Fruit fly (Drosophila melanogaster) whole organism, embryonic: ENCODE data around the gene sni.
A peak's percentile ranks its signal among the peaks of the same experiment; 100 is the strongest.

Source experiments
- Abd-B ChIP-seq: fragments of 200-800 bp; sonication (Bioruptor generic); optimal IDR thresholded peaks from 2 replicates; lab custom pipeline; 2018; ENCODE audit warnings: missing biosample characterization, mild to moderate bottlenecking, missing genetic modification characterization, moderate library complexity
- Awh ChIP-seq: fragments of 200-800 bp; sonication (Bioruptor generic); IDR thresholded peaks from 2 replicates; pipeline ENCODE4, ENCODE4 v1.3.6; 2022; ENCODE audit warnings: missing biosample characterization, missing genetic modification characterization
- CG10274 ChIP-seq: fragments of 200-800 bp; sonication (Bioruptor generic); optimal IDR thresholded peaks from 3 replicates; lab custom pipeline; 2017; ENCODE audit warnings: missing biosample characterization, mild to moderate bottlenecking, missing genetic modification characterization
- CG10543 ChIP-seq: fragments of 200-800 bp; sonication (Bioruptor generic); optimal IDR thresholded peaks from 3 replicates; lab custom pipeline; 2017; ENCODE audit warnings: missing biosample characterization, mild to moderate bottlenecking, missing genetic modification characterization, moderate library complexity
- CG11085 ChIP-seq: fragments of 200-800 bp; sonication (Bioruptor generic); IDR thresholded peaks from 2 replicates; pipeline ENCODE4 v1.3.6; 2022; ENCODE audit warnings: missing biosample characterization, missing genetic modification characterization
- CG11723 ChIP-seq: fragments of 200-800 bp; sonication (Bioruptor generic); optimal IDR thresholded peaks from 2 replicates; lab custom pipeline; 2017; ENCODE audit warnings: missing biosample characterization, mild to moderate bottlenecking, missing genetic modification characterization
- CG13775 ChIP-seq: fragments of 200-800 bp; sonication (Bioruptor generic); optimal IDR thresholded peaks from 3 replicates; lab custom pipeline; 2017; ENCODE audit warnings: missing biosample characterization, mild to moderate bottlenecking, missing genetic modification characterization
- CG14667 ChIP-seq: fragments of 200-800 bp; sonication (Bioruptor generic); IDR thresholded peaks from 2 replicates; pipeline ENCODE4 v1.3.6; 2022; ENCODE audit warnings: missing biosample characterization, missing genetic modification characterization
- CG17359 ChIP-seq: fragments of 200-800 bp; sonication (Bioruptor generic); optimal IDR thresholded peaks from 3 replicates; lab custom pipeline; 2018; ENCODE audit warnings: missing biosample characterization, mild to moderate bottlenecking, missing genetic modification characterization, moderate library complexity
- CG2678 ChIP-seq: fragments of 200-800 bp; sonication (Bioruptor generic); optimal IDR thresholded peaks from 3 replicates; lab custom pipeline; 2019; ENCODE audit warnings: missing biosample characterization, mild to moderate bottlenecking, missing genetic modification characterization, moderate library complexity
- CG31441 ChIP-seq: fragments of 200-800 bp; sonication (Bioruptor generic); IDR thresholded peaks from 2 replicates; pipeline ENCODE4 v1.3.6; 2022; ENCODE audit warnings: missing biosample characterization, missing genetic modification characterization
- CG33557 ChIP-seq: fragments of 200-800 bp; sonication (Bioruptor generic); optimal IDR thresholded peaks from 2 replicates; lab custom pipeline; 2019; ENCODE audit warnings: missing biosample characterization, mild to moderate bottlenecking, missing genetic modification characterization, moderate library complexity
- CG4617 ChIP-seq: fragments of 200-800 bp; sonication (Bioruptor generic); optimal IDR thresholded peaks from 3 replicates; lab custom pipeline; 2016; ENCODE audit warnings: missing biosample characterization, missing genetic modification characterization, borderline replicate concordance
- CG4820 ChIP-seq: fragments of 200-800 bp; sonication (Bioruptor generic); optimal IDR thresholded peaks from 3 replicates; lab custom pipeline; 2016; ENCODE audit warnings: missing biosample characterization, missing genetic modification characterization
- CG8281 ChIP-seq: fragments of 200-800 bp; sonication (Bioruptor generic); optimal IDR thresholded peaks from 2 replicates; lab custom pipeline; 2018; ENCODE audit warnings: missing biosample characterization, mild to moderate bottlenecking, missing genetic modification characterization, moderate library complexity
- CG8290 ChIP-seq, 3 experiments: fragments of 200-800 bp; sonication (Bioruptor generic); optimal IDR thresholded peaks; 2 replicates each; lab custom pipeline; 2016 to 2019; ENCODE audit warnings: missing biosample characterization in 3 of 3, missing genetic modification characterization in 3 of 3, mild to moderate bottlenecking in 2 of 3, moderate library complexity in 1 of 3
- CG9215 ChIP-seq: fragments of 200-800 bp; sonication (Bioruptor generic); IDR thresholded peaks from 2 replicates; pipeline ENCODE4 v1.3.6; 2022; ENCODE audit warnings: missing biosample characterization, missing genetic modification characterization
- CG9437 ChIP-seq: fragments of 200-800 bp; sonication (Bioruptor generic); optimal IDR thresholded peaks from 2 replicates; lab custom pipeline; 2018; ENCODE audit warnings: missing biosample characterization, mild to moderate bottlenecking, missing genetic modification characterization
- CG9727 ChIP-seq: fragments of 200-800 bp; sonication (Bioruptor generic); optimal IDR thresholded peaks from 3 replicates; lab custom pipeline; 2017; ENCODE audit warnings: missing biosample characterization, mild to moderate bottlenecking, missing genetic modification characterization
- Dfd ChIP-seq, 2 experiments: fragments of >200 bp; optimal IDR thresholded peaks; 2 replicates each; lab custom pipeline; 2017; ENCODE audit warnings: missing biosample characterization in 2 of 2, missing genetic modification characterization in 2 of 2
- Elba2 ChIP-seq: fragments of 200-800 bp; sonication (Bioruptor generic); optimal IDR thresholded peaks from 3 replicates; lab custom pipeline; 2016; ENCODE audit warnings: missing biosample characterization, missing genetic modification characterization
- H15 ChIP-seq: fragments of 200-800 bp; sonication (Bioruptor generic); IDR thresholded peaks from 3 replicates; pipeline ENCODE4 v1.3.6; 2022; ENCODE audit warnings: missing biosample characterization, missing genetic modification characterization
- Hr51 ChIP-seq, 2 experiments: fragments of 200-800 bp; sonication (Bioruptor generic); optimal IDR thresholded peaks; 2 replicates in 1 of 2; 3 replicates in 1 of 2; lab custom pipeline; 2016 to 2018; ENCODE audit warnings: missing biosample characterization in 2 of 2, missing genetic modification characterization in 2 of 2, mild to moderate bottlenecking in 1 of 2, moderate library complexity in 1 of 2
- Mad ChIP-seq: fragments of 200-800 bp; sonication (Bioruptor generic); optimal IDR thresholded peaks from 2 replicates; lab custom pipeline; 2016; ENCODE audit warnings: missing biosample characterization, missing genetic modification characterization
- Med ChIP-seq: fragments of 200-800 bp; sonication (Bioruptor generic); peaks from one replicate; lab custom pipeline; 2016; ENCODE audit warnings: missing biosample characterization, missing genetic modification characterization, mild to moderate bottlenecking, inconsistent platforms, moderate library complexity
- Meics ChIP-seq: fragments of 200-800 bp; sonication (Bioruptor generic); optimal IDR thresholded peaks from 2 replicates; lab custom pipeline; 2017; ENCODE audit warnings: missing biosample characterization, mild to moderate bottlenecking, missing genetic modification characterization
- NC2α ChIP-seq: fragments of 200-800 bp; sonication (Bioruptor generic); optimal IDR thresholded peaks from 2 replicates; lab custom pipeline; 2016; ENCODE audit warnings: missing biosample characterization, missing genetic modification characterization
- Oli ChIP-seq: fragments of 200-800 bp; sonication (Bioruptor generic); optimal IDR thresholded peaks from 2 replicates; lab custom pipeline; 2018; ENCODE audit warnings: missing biosample characterization, mild to moderate bottlenecking, missing genetic modification characterization, moderate library complexity
- Sox100B ChIP-seq: fragments of 200-800 bp; sonication (Bioruptor generic); optimal IDR thresholded peaks from 3 replicates; lab custom pipeline; 2018; ENCODE audit warnings: missing biosample characterization, mild to moderate bottlenecking, missing genetic modification characterization
- Spps ChIP-seq: fragments of 200-800 bp; sonication (Bioruptor generic); optimal IDR thresholded peaks from 2 replicates; lab custom pipeline; 2018; ENCODE audit warnings: missing biosample characterization, mild to moderate bottlenecking, missing genetic modification characterization
- ac ChIP-seq: fragments of 200-800 bp; sonication (Bioruptor generic); optimal IDR thresholded peaks from 3 replicates; lab custom pipeline; 2017; ENCODE audit warnings: missing biosample characterization, mild to moderate bottlenecking, missing genetic modification characterization
- ap ChIP-seq: fragments of 200-800 bp; sonication (Bioruptor generic); IDR thresholded peaks from 2 replicates; pipeline ENCODE4 v1.3.6; 2022; ENCODE audit warnings: missing biosample characterization, missing genetic modification characterization
- chm ChIP-seq: fragments of 200-800 bp; sonication (Bioruptor generic); IDR thresholded peaks from 2 replicates; pipeline ENCODE4 v1.3.6; 2022; ENCODE audit warnings: missing biosample characterization, missing genetic modification characterization
- corto ChIP-seq: fragments of 200-800 bp; sonication (Bioruptor generic); optimal IDR thresholded peaks from 2 replicates; lab custom pipeline; 2016; ENCODE audit warnings: missing biosample characterization, mild to moderate bottlenecking, missing genetic modification characterization, moderate library complexity
- danr ChIP-seq: fragments of 200-800 bp; sonication (Bioruptor generic); IDR thresholded peaks from 2 replicates; pipeline ENCODE4 v1.3.6; 2022; ENCODE audit warnings: missing biosample characterization, missing genetic modification characterization
- dmrt99B ChIP-seq: fragments of 200-800 bp; sonication (Bioruptor generic); optimal IDR thresholded peaks from 2 replicates; lab custom pipeline; 2018; ENCODE audit warnings: missing biosample characterization, mild to moderate bottlenecking, missing genetic modification characterization, moderate library complexity
- fd96Cb ChIP-seq: fragments of 200-800 bp; sonication (Bioruptor generic); optimal IDR thresholded peaks from 2 replicates; lab custom pipeline; 2018; ENCODE audit warnings: missing biosample characterization, mild to moderate bottlenecking, missing genetic modification characterization, moderate library complexity
- gcm ChIP-seq: fragments of 200-800 bp; sonication (Bioruptor generic); optimal IDR thresholded peaks from 2 replicates; lab custom pipeline; 2019; ENCODE audit warnings: missing biosample characterization, mild to moderate bottlenecking, missing genetic modification characterization, moderate library complexity
- kay ChIP-seq: fragments of 200-800 bp; sonication (Bioruptor generic); optimal IDR thresholded peaks from 2 replicates; lab custom pipeline; 2016; ENCODE audit warnings: missing biosample characterization, missing genetic modification characterization
- lola ChIP-seq, 3 experiments: fragments of >200 bp in 2 of 3; fragments of 200-800 bp in 1 of 3; sonication (Bioruptor generic) in 1 of 3; optimal IDR thresholded peaks; 2 replicates each; lab custom pipeline; 2017 to 2019; ENCODE audit warnings: missing biosample characterization in 3 of 3, missing genetic modification characterization in 3 of 3, mild to moderate bottlenecking in 1 of 3, moderate library complexity in 1 of 3
- luna ChIP-seq: fragments of 200-800 bp; sonication (Bioruptor generic); optimal IDR thresholded peaks from 2 replicates; lab custom pipeline; 2016; ENCODE audit warnings: missing biosample characterization, missing genetic modification characterization
- nmo ChIP-seq: fragments of 200-800 bp; sonication (Bioruptor generic); optimal IDR thresholded peaks from 2 replicates; lab custom pipeline; 2018; ENCODE audit warnings: missing biosample characterization, mild to moderate bottlenecking, missing genetic modification characterization, moderate library complexity
- otp ChIP-seq: fragments of 200-800 bp; sonication (Bioruptor generic); IDR thresholded peaks from 3 replicates; pipeline ENCODE4, ENCODE4 v1.3.6; 2022; ENCODE audit warnings: missing biosample characterization, missing genetic modification characterization
- peb ChIP-seq: fragments of 200-800 bp; sonication (Bioruptor generic); IDR thresholded peaks from 2 replicates; pipeline ENCODE4 v1.3.6; 2022; ENCODE audit warnings: missing biosample characterization, missing genetic modification characterization
- phol ChIP-seq: fragments of 200-800 bp; sonication (Bioruptor generic); optimal IDR thresholded peaks from 3 replicates; lab custom pipeline; 2018; ENCODE audit warnings: missing biosample characterization, mild to moderate bottlenecking, missing genetic modification characterization, moderate library complexity
- row ChIP-seq: fragments of 200-800 bp; sonication (Bioruptor generic); IDR thresholded peaks from 3 replicates; pipeline ENCODE4 v1.3.6; 2022; ENCODE audit warnings: missing biosample characterization, missing genetic modification characterization
- sima ChIP-seq: fragments of 200-800 bp; sonication (Bioruptor generic); optimal IDR thresholded peaks from 2 replicates; lab custom pipeline; 2016; ENCODE audit warnings: missing biosample characterization, missing genetic modification characterization
- slou ChIP-seq: fragments of 200-800 bp; sonication (Bioruptor generic); optimal IDR thresholded peaks from 3 replicates; lab custom pipeline; 2016; ENCODE audit warnings: missing biosample characterization, missing genetic modification characterization
- unc-4 ChIP-seq: fragments of 200-800 bp; sonication (Bioruptor generic); IDR thresholded peaks from 2 replicates; pipeline ENCODE4 v1.3.6; 2022; ENCODE audit warnings: missing biosample characterization, missing genetic modification characterization; ENCODE audit not compliant: partially characterized antibody
- wdn ChIP-seq: fragments of 200-800 bp; sonication (Bioruptor generic); IDR thresholded peaks from 2 replicates; pipeline ENCODE4 v1.3.6; 2022; ENCODE audit warnings: missing biosample characterization, missing genetic modification characterization
- yki ChIP-seq: fragments of >200 bp; optimal IDR thresholded peaks from 3 replicates; lab custom pipeline; 2018

sni gene

DNA sequence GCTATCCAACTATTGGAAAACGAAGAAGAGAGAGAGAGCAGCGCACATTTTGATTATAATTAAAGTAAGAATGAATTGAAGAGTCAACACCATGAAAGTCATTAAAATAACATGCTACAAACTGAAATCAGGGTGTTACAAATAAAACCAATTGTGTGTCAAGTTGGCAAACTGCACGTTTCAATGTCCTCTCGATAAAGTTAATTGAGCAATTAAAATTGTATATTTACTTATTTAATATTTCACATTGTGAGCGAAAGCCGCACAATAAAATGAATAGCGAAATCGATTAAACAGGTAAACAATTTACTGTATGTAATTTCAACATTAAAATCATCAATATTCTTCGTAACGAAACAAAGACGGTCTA, 47.7 kb downstream of the sni start (continued):
- TF ChIP-seq Spps (tag; lab: Kevin White, UChicago): no peak
- no peak for TF ChIP-seq slou (GFP tag; lab: Kevin White, UChicago)
- no peak for TF ChIP-seq fd96Cb (tag; lab: Kevin White, UChicago)
- TF ChIP-seq CG11723 (GFP tag; lab: Kevin White, UChicago): peak; percentile 4
- peak; percentile 43; the same call in 1 of the 3 replicates for TF ChIP-seq row (GFP tag; lab: Robert Waterston, UW)
- TF ChIP-seq CG31441 (GFP tag; lab: Robert Waterston, UW): peak; percentile 27; the same call in 1 of the 2 replicates
- no peak for TF ChIP-seq CG33557 (GFP tag; lab: Kevin White, UChicago)
- peak; percentile 44 for TF ChIP-seq CG9437 (GFP tag; lab: Kevin White, UChicago)
- TF ChIP-seq ac (GFP tag; lab: Kevin White, UChicago): no peak
- no peak for TF ChIP-seq gcm (GFP tag; lab: Kevin White, UChicago)
- peak; percentile 34 for TF ChIP-seq Med
- peak in 1 of 2 experiments; percentile 44 for TF ChIP-seq Hr51 (GFP tag; optimal IDR thresholded peaks at IDR 0.05; lab: Kevin White, UChicago)
- no peak for TF ChIP-seq CG4820 (GFP tag; lab: Kevin White, UChicago)
- TF ChIP-seq peb (GFP tag; lab: Robert Waterston, UW): no peak
- no peak for TF ChIP-seq NC2α (GFP tag; lab: Kevin White, UChicago)
- TF ChIP-seq CG8281: no peak
- TF ChIP-seq CG4617 (GFP tag; lab: Kevin White, UChicago): no peak
- TF ChIP-seq CG17359: no peak
- no peak for TF ChIP-seq unc-4 (GFP tag; lab: Robert Waterston, UW)
- TF ChIP-seq CG2678 (tag; lab: Kevin White, UChicago): peak; percentile 34
- TF ChIP-seq kay: no peak
- peak in 1 of 3 experiments; percentile 34 for TF ChIP-seq lola (GFP tag; optimal IDR thresholded peaks at IDR 0.05; lab: Kevin White, UChicago)
- peak; percentile 28 for TF ChIP-seq phol (tag; lab: Kevin White, UChicago)
- peak; percentile 1 for TF ChIP-seq Oli (tag; lab: Kevin White, UChicago)
- no peak for TF ChIP-seq CG10274 (GFP tag; lab: Kevin White, UChicago)
- TF ChIP-seq dmrt99B: peak; percentile 14
- peak; percentile 2 for TF ChIP-seq CG13775 (GFP tag; lab: Kevin White, UChicago)
- TF ChIP-seq chm (GFP tag; lab: Robert Waterston, UW): no peak
- TF ChIP-seq H15 (GFP tag; lab: Robert Waterston, UW): no peak
- no peak for TF ChIP-seq Abd-B
- no peak for TF ChIP-seq danr (GFP tag; lab: Robert Waterston, UW)
- peak; percentile 6 for TF ChIP-seq nmo
- TF ChIP-seq CG11085: no peak
- no peak for TF ChIP-seq Awh (GFP tag; lab: Robert Waterston, UW)
- TF ChIP-seq Dfd (GFP tag; optimal IDR thresholded peaks at IDR 0.05; lab: Kevin White, UChicago): no peak
- TF ChIP-seq Mad (GFP tag; lab: Kevin White, UChicago): peak; percentile 20
- peak; percentile 46 for TF ChIP-seq Sox100B (GFP tag; lab: Kevin White, UChicago)
- TF ChIP-seq ap (GFP tag; lab: Robert Waterston, UW): no peak
- no peak; the same call in 1 of the 2 replicates for TF ChIP-seq CG9215 (GFP tag; lab: Robert Waterston, UW)
- no peak for TF ChIP-seq Elba2 (GFP tag; lab: Kevin White, UChicago)
- TF ChIP-seq sima: no peak
- TF ChIP-seq CG8290 (GFP tag; optimal IDR thresholded peaks at IDR 0.05; lab: Kevin White, UChicago): no peak
- TF ChIP-seq CG8290 (tag; optimal IDR thresholded peaks at IDR 0.05; lab: Kevin White, UChicago): no peak
- TF ChIP-seq CG9727 (GFP tag; lab: Kevin White, UChicago): peak; percentile 9
- TF ChIP-seq otp: 0 out of 3 replicates have a peak, but pooled peaks have one; percentile 14
- peak; percentile 30 for TF ChIP-seq Meics (GFP tag; lab: Kevin White, UChicago)
- no peak for TF ChIP-seq luna (GFP tag; lab: Kevin White, UChicago)
- TF ChIP-seq CG14667: no peak
- no peak for TF ChIP-seq wdn (GFP tag; lab: Robert Waterston, UW)
- TF ChIP-seq CG10543 (GFP tag; lab: Kevin White, UChicago): no peak
- TF ChIP-seq yki (lab: Kevin White, UChicago): no peak
- no peak for TF ChIP-seq corto (GFP tag; lab: Kevin White, UChicago)
